Worm (Caenorhabditis elegans) whole organism, L2 larva: ENCODE results near the gene cpna-2.

ENCODE experiments used
- F13H6.1 ChIP-seq: sonication (generic microtip); optimal IDR thresholded peaks from 2 replicates; lab custom pipeline; 2016; ENCODE audit warnings: missing genetic modification characterization, missing compliant biosample characterization
- ama-1 ChIP-seq: fragments of 150-350 bp; optimal IDR thresholded peaks from 2 replicates; lab custom pipeline; 2018; ENCODE audit warnings: inconsistent platforms
- blmp-1 ChIP-seq: sonication (generic microtip); optimal IDR thresholded peaks from 2 replicates; lab custom pipeline; 2017; ENCODE audit warnings: missing genetic modification characterization, mild to moderate bottlenecking, missing compliant biosample characterization, antibody characterized with exemption, moderate library complexity; ENCODE audit not compliant: insufficient read depth
- ceh-16 ChIP-seq: fragments of 150-350 bp; optimal IDR thresholded peaks from 2 replicates; lab custom pipeline; 2014; ENCODE audit warnings: missing biosample characterization, missing genetic modification characterization
- crh-2 ChIP-seq: sonication (generic microtip); optimal IDR thresholded peaks from 2 replicates; lab custom pipeline; 2017; ENCODE audit warnings: missing biosample characterization, missing genetic modification characterization
- egl-27 ChIP-seq: sonication (generic microtip); optimal IDR thresholded peaks from 3 replicates; lab custom pipeline; 2017; ENCODE audit warnings: missing biosample characterization, missing genetic modification reagents, missing genetic modification characterization
- elt-1 ChIP-seq: fragments of 150-350 bp; optimal IDR thresholded peaks from 2 replicates; lab custom pipeline; 2014; ENCODE audit warnings: missing biosample characterization, missing genetic modification characterization
- fos-1 ChIP-seq: fragments of 150-350 bp; optimal IDR thresholded peaks from 2 replicates; lab custom pipeline; 2014; ENCODE audit warnings: missing biosample characterization, missing genetic modification characterization
- gmeb-1 ChIP-seq: fragments of 150-350 bp; optimal IDR thresholded peaks from 2 replicates; lab custom pipeline; 2014; ENCODE audit warnings: missing biosample characterization, missing genetic modification characterization
- lin-13 ChIP-seq: fragments of 150-350 bp; optimal IDR thresholded peaks from 2 replicates; lab custom pipeline; 2014; ENCODE audit warnings: missing biosample characterization, missing genetic modification reagents, missing genetic modification characterization
- lin-39 ChIP-seq: fragments of 150-350 bp; optimal IDR thresholded peaks from 2 replicates; lab custom pipeline; 2014; ENCODE audit warnings: missing biosample characterization, missing genetic modification reagents, missing genetic modification characterization
- lsy-2 ChIP-seq, 2 experiments: fragments of 150-350 bp in 1 of 2; sonication (generic microtip) in 1 of 2; optimal IDR thresholded peaks; 2 replicates each; lab custom pipeline; 2014 to 2017; ENCODE audit warnings: missing biosample characterization in 2 of 2, missing genetic modification characterization in 2 of 2
- mab-5 ChIP-seq: fragments of 150-350 bp; optimal IDR thresholded peaks from 2 replicates; lab custom pipeline; 2014; ENCODE audit warnings: missing biosample characterization, missing genetic modification characterization
- mbf-1 ChIP-seq: sonication (generic microtip); optimal IDR thresholded peaks from 2 replicates; lab custom pipeline; 2017; ENCODE audit warnings: missing biosample characterization, missing genetic modification characterization
- mdl-1 ChIP-seq, 2 experiments: fragments of 150-350 bp in 1 of 2; sonication (generic microtip) in 1 of 2; optimal IDR thresholded peaks; 2 replicates each; lab custom pipeline; 2017; ENCODE audit warnings: missing biosample characterization in 2 of 2, missing genetic modification characterization in 2 of 2
- nhr-10 ChIP-seq: sonication (generic microtip); optimal IDR thresholded peaks from 2 replicates; lab custom pipeline; 2017; ENCODE audit warnings: missing biosample characterization, missing genetic modification characterization
- nhr-129 ChIP-seq: fragments of 150-350 bp; optimal IDR thresholded peaks from 2 replicates; lab custom pipeline; 2014; ENCODE audit warnings: missing biosample characterization, missing genetic modification characterization
- nhr-21 ChIP-seq: fragments of 150-350 bp; optimal IDR thresholded peaks from 2 replicates; lab custom pipeline; 2014; ENCODE audit warnings: missing biosample characterization, missing genetic modification characterization
- nhr-23 ChIP-seq: fragments of 150-350 bp; optimal IDR thresholded peaks from 2 replicates; lab custom pipeline; 2014; ENCODE audit warnings: missing biosample characterization, missing genetic modification reagents, missing genetic modification characterization
- nhr-25 ChIP-seq: fragments of 150-350 bp; sonication (generic microtip); optimal IDR thresholded peaks from 3 replicates; lab custom pipeline; 2014; ENCODE audit warnings: missing biosample characterization, missing genetic modification characterization
- nhr-6 ChIP-seq: fragments of 150-350 bp; optimal IDR thresholded peaks from 2 replicates; lab custom pipeline; 2014; ENCODE audit warnings: missing biosample characterization, missing genetic modification characterization
- nhr-77 ChIP-seq: fragments of 150-350 bp; optimal IDR thresholded peaks from 2 replicates; lab custom pipeline; 2014; ENCODE audit warnings: missing biosample characterization, missing genetic modification characterization
- skn-1 ChIP-seq: sonication (generic microtip); optimal IDR thresholded peaks from 2 replicates; lab custom pipeline; 2017; ENCODE audit warnings: missing biosample characterization, missing genetic modification characterization
- sma-3 ChIP-seq: sonication (generic microtip); optimal IDR thresholded peaks from 2 replicates; lab custom pipeline; 2016; ENCODE audit warnings: missing genetic modification reagents, missing genetic modification characterization, missing compliant biosample characterization
- sma-9 ChIP-seq, 2 experiments: fragments of 150-350 bp in 1 of 2; sonication (generic microtip) in 1 of 2; optimal IDR thresholded peaks; 2 replicates each; lab custom pipeline; 2014 to 2016; ENCODE audit warnings: missing genetic modification characterization in 2 of 2, mild to moderate bottlenecking in 1 of 2, missing biosample characterization in 1 of 2, missing compliant biosample characterization in 1 of 2, missing genetic modification reagents in 1 of 2, moderate library complexity in 1 of 2
- ztf-1 ChIP-seq: fragments of 200-800 bp; sonication (Bioruptor generic); conservative IDR thresholded peaks from 2 replicates; pipeline ENCODE4 v1.3.6; 2022; ENCODE audit warnings: missing genetic modification characterization, missing compliant biosample characterization

The cpna-2 gene

DNA sequence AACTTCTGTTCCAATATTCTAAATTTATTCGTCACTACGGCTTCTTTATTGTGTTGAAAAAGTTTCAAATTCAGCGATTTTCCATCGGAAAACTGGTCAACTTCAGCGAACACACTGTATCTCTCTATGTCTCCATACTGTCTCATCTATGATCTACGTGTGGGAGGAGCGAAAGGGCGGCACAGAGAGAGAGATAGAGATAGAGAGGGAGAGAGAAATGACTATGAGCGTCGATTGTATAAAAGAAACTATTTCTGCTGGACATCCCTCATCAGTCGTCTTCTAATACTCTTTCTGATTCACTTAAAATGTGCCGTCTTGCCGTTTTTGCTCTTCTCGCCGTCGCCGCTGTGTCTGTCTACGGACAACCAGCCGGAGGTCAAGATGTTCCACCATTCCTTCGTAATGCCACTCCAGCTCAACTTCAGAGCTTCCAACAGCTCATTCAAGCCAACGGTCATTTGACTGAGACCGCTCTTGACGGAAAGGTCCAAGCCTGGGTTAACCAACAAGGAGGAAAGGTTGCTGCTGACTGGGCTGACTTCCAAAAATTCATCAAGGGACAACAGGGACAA, 65.7 kb downstream of the cpna-2 start, which contains the start of gene srlf-1:
Gene srlf-1 (plus strand): TSS at position 268 of the 575 bp plus-strand sequence.
- peak; percentile 65 for TF ChIP-seq sma-3
- TF ChIP-seq ztf-1 (GFP tag; lab: Robert Waterston, UW), result no peak
- no peak for TF ChIP-seq gmeb-1 (tag; lab: Kevin White, UChicago)
- TF ChIP-seq F13H6.1 (tag; lab: Kevin White, UChicago), result no peak
- no peak for TF ChIP-seq nhr-10
- peak; percentile 31 for TF ChIP-seq blmp-1 (tag; lab: Kevin White, UChicago)
- peak; percentile 83 for TF ChIP-seq ama-1 (lab: Kevin White, UChicago)
- TF ChIP-seq nhr-25 (tag; lab: Kevin White, UChicago), result peak; percentile 18
- no peak for TF ChIP-seq crh-2 (tag; lab: Kevin White, UChicago)
- TF ChIP-seq nhr-21 (tag; lab: Kevin White, UChicago), result peak; percentile 13
- TF ChIP-seq lin-13 (GFP tag; lab: Kevin White, UChicago), result no peak
- peak; percentile 68 for TF ChIP-seq sma-9 (GFP tag; optimal IDR thresholded peaks at IDR 0.05; lab: Kevin White, UChicago)
- no peak for TF ChIP-seq sma-9 (tag; optimal IDR thresholded peaks at IDR 0.05; lab: Kevin White, UChicago)
- no peak for TF ChIP-seq egl-27
- TF ChIP-seq, all 48 proteins: peak for 6

DNA sequence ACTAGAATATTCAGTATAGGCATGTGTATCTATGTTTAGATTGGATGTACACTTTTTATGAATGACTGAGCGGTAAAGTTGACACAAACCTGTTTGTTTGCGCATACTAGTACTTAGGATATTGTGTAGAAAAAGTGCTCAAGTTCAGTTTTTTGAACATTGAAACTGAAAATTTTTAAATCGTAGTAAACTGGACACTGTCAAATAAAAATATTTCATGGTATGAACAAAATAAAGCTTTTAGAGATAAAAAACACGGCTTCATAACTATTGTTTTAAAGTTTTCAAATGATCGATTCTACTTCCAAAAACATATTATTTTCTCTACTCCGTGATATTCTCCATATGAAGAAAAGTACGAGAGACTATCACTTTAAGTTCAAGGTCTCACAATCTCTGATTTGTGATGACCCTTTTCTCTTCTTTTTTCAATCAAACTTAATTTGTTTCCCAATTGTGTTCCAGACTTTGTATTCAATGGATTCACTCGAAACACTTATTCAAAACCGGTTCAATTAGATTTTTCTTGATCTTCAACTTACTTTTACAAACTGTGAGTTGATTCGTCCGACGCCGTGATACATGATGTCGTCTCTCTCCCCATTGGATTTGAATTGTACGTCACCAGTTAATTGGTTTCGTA, 66.8 kb downstream of the cpna-2 start:
- TF ChIP-seq nhr-21 (tag; lab: Kevin White, UChicago) (peak; percentile 4), sma-9 (GFP tag; optimal IDR thresholded peaks at IDR 0.05; lab: Kevin White, UChicago) (peak; percentile 36), sma-9 (tag; optimal IDR thresholded peaks at IDR 0.05; lab: Kevin White, UChicago) (no peak), sma-3 (peak; percentile 58), nhr-25 (tag; lab: Kevin White, UChicago) (peak; percentile 66), skn-1 (tag; lab: Kevin White, UChicago) (no peak)

DNA sequence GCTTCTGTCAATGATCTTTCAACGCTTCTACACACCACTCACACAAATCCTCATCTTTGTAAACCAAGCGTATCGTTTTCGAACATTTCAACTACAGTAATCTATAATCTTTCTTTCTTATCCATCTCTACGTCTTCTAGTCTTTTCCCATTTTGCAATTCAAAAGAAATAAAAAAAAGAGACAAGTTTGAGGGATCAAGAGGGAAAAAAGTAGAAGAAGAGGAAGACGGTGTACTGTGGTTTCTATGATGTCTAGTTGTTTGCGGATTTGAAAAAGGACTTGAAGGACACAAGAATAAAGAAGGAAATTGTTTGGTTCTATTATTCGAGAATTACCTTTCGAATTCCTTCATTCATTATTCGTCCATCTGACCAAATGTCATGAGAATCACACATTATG, 67.8 kb downstream of the cpna-2 start:
- TF ChIP-seq nhr-25 (tag; lab: Kevin White, UChicago), result peak; percentile 32
- TF ChIP-seq mab-5 (tag; lab: Kevin White, UChicago), result no peak

DNA sequence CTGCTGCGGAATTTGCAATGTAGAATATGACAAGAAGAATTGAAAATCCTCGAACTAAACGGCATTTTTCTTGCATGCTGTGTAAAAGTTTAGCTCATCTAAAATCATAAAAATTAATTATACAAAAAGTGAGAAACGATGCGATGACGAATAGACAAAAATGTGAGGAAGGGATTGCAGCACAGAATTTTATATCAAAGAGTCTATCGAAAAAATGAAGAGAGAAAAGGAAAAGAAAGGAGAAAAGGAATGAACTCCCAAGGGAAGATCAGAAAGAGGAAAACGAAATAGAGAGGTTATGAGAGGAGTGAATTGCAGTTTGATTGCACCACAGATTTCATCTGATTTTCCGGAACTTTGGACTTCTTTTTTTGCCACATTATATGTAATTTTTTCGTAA, 69.5 kb downstream of the cpna-2 start, which contains the start of gene glr-4:
Gene glr-4 (minus strand): TSS at position 101 of the 400 bp plus-strand sequence.
- TF ChIP-seq nhr-23 (no peak), mbf-1 (tag; lab: Kevin White, UChicago) (no peak)

DNA sequence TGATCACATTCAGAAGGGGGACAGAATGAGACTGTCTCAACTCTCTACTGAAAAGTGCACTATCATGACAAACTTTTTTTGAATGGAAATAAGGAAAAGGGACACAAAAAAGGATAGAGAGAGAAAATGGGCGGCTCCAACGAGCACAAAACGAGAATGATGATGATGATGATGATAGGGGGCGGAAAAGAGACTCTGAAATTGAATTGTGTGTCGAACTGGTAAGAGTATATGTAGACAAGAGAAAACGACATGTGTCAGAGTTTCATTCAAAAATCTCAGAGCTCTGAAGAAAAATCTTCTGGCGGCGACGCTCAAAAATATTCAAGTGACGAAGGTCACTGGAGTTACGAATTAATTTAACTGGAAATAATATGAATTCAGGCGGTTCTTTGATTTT, 70.6 kb downstream of the cpna-2 start:
- no peak for TF ChIP-seq nhr-25 (tag; lab: Kevin White, UChicago)
- no peak for TF ChIP-seq ceh-16 (tag; lab: Kevin White, UChicago)
- no peak for TF ChIP-seq lin-39 (tag; lab: Kevin White, UChicago)
- no peak for TF ChIP-seq fos-1
- no peak for TF ChIP-seq nhr-129
- TF ChIP-seq mdl-1 (tag; optimal IDR thresholded peaks at IDR 0.05; lab: Kevin White, UChicago), result no peak
- TF ChIP-seq nhr-21 (tag; lab: Kevin White, UChicago), result no peak
- TF ChIP-seq nhr-77 (tag; lab: Kevin White, UChicago), result no peak
- no peak for TF ChIP-seq F13H6.1 (tag; lab: Kevin White, UChicago)
- TF ChIP-seq, all 48 proteins: peak for 0

DNA sequence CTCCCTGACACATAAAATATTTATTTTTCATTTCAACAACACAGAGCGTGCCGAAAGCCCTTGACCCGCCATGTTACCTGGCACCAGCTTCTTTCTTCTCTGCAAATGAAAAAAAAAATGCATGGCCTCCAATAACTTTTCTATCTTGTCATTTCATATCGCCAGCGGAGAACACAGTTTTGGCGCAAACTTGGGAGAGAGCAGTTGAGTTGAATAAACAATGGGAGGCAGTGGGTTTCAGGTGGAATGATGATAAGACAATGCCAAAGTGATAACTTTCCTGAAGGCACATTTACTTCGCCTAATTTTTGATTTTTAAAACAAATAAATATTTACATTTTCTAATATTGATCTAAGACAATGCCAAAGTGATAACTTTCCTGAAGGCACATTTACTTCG, 76.6 kb downstream of the cpna-2 start:
- TF ChIP-seq fos-1 (peak; percentile 17), nhr-6 (tag; lab: Kevin White, UChicago) (no peak)
- TF ChIP-seq, all 48 proteins: peak for 1

DNA sequence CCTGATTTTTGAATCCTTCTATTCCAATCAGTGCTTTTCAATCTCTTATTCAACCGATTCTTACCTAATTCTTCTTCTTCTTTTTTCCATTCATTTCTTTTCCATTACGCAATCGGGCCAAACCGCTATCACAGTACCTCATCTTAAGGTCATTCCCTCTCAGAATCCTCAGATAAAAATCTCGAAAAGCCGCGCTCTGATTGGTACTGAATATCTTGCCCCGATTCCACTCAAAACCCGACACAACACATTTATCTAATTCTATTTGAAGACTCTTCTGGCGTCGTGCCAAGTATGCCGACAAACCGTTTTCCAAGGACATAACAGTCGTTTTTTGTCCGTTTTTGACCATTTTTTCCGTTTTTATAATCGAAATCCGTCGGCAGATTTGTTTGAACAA, 77.2 kb downstream of the cpna-2 start:
- peak; percentile 51 for TF ChIP-seq sma-9 (GFP tag; optimal IDR thresholded peaks at IDR 0.05; lab: Kevin White, UChicago)
- no peak for TF ChIP-seq sma-9 (tag; optimal IDR thresholded peaks at IDR 0.05; lab: Kevin White, UChicago)
- no peak for TF ChIP-seq mab-5 (tag; lab: Kevin White, UChicago)
- TF ChIP-seq elt-1, result peak; percentile 82
- TF ChIP-seq nhr-25 (tag; lab: Kevin White, UChicago), result peak; percentile 16
- TF ChIP-seq egl-27, result peak; percentile 3
- TF ChIP-seq nhr-10, result no peak
- TF ChIP-seq ceh-16 (tag; lab: Kevin White, UChicago), result peak; percentile 98
- no peak for TF ChIP-seq lsy-2 (tag; optimal IDR thresholded peaks at IDR 0.05; lab: Kevin White, UChicago)
